Worm (Caenorhabditis elegans): ENCODE results near the gene T10F2.5.

- no peak for TF ChIP-seq fkh-10 (GFP tag; optimal IDR thresholded peaks at IDR 0.05)
- TF ChIP-seq ttx-3 (tag; optimal IDR thresholded peaks at IDR 0.05) = no peak
- no peak for TF ChIP-seq tbx-7 (tag; optimal IDR thresholded peaks at IDR 0.05)
- TF ChIP-seq pqm-1 (tag; optimal IDR thresholded peaks at IDR 0.05) = no peak
- no peak for TF ChIP-seq dve-1 (tag; optimal IDR thresholded peaks at IDR 0.05)
- TF ChIP-seq ceh-24 (tag; optimal IDR thresholded peaks at IDR 0.05) = no peak
- TF ChIP-seq ets-4 (tag; optimal IDR thresholded peaks at IDR 0.05) = no peak
- TF ChIP-seq fkh-6 (tag; optimal IDR thresholded peaks at IDR 0.05) = no peak
Measured at ce11 chrIII:5153137-5153536, 6.3 kb downstream of the T10F2.5 start, which contains the start of the genes rbm-42 and grwd-1.

Measured in whole organism, late embryonic.